Worm (Caenorhabditis elegans) whole organism, mixed stage, embryonic: ENCODE results near the gene C06E4.2.

ENCODE experiments used
- bed-3 ChIP-seq: fragments of 200-800 bp; sonication (Bioruptor generic); optimal IDR thresholded peaks from 3 replicates; lab custom pipeline; 2018; ENCODE audit warnings: mild to moderate bottlenecking, missing genetic modification characterization, moderate library complexity, missing compliant biosample characterization
- blmp-1 ChIP-seq: fragments of 150-350 bp; optimal IDR thresholded peaks from 2 replicates; lab custom pipeline; 2014; ENCODE audit warnings: missing biosample characterization, missing genetic modification characterization
- ceh-39 ChIP-seq: fragments of 150-350 bp; optimal IDR thresholded peaks from 2 replicates; lab custom pipeline; 2014; ENCODE audit warnings: missing biosample characterization, missing genetic modification characterization
- ceh-43 ChIP-seq: fragments of 200-800 bp; sonication (Bioruptor generic); optimal IDR thresholded peaks from 2 replicates; lab custom pipeline; 2018; ENCODE audit warnings: mild to moderate bottlenecking, missing genetic modification characterization, moderate library complexity, missing compliant biosample characterization
- ceh-83 ChIP-seq: fragments of 200-800 bp; sonication (Bioruptor generic); optimal IDR thresholded peaks from 2 replicates; lab custom pipeline; 2018; ENCODE audit warnings: mild to moderate bottlenecking, missing genetic modification characterization, missing compliant biosample characterization
- ces-1 ChIP-seq: fragments of 150-350 bp; optimal IDR thresholded peaks from 2 replicates; lab custom pipeline; 2014; ENCODE audit warnings: missing biosample characterization, missing genetic modification reagents, missing genetic modification characterization
- cnd-1 ChIP-seq: fragments of 200-800 bp; sonication (Bioruptor generic); optimal IDR thresholded peaks from 2 replicates; lab custom pipeline; 2018; ENCODE audit warnings: mild to moderate bottlenecking, missing genetic modification characterization, missing compliant biosample characterization
- drap-1 ChIP-seq: fragments of 200-800 bp; sonication (Bioruptor generic); optimal IDR thresholded peaks from 3 replicates; lab custom pipeline; 2018; ENCODE audit warnings: mild to moderate bottlenecking, missing genetic modification characterization, missing compliant biosample characterization
- elt-1 ChIP-seq: sonication (generic microtip); optimal IDR thresholded peaks from 2 replicates; lab custom pipeline; 2017; ENCODE audit warnings: missing genetic modification characterization, mild to moderate bottlenecking, missing compliant biosample characterization, antibody characterized with exemption, moderate library complexity, borderline replicate concordance; ENCODE audit not compliant: insufficient read depth
- ham-2 ChIP-seq: fragments of 200-800 bp; sonication (Bioruptor generic); optimal IDR thresholded peaks from 2 replicates; lab custom pipeline; 2018; ENCODE audit warnings: mild to moderate bottlenecking, missing genetic modification characterization, missing compliant biosample characterization
- hlh-1 ChIP-seq: fragments of 150-350 bp; optimal IDR thresholded peaks from 2 replicates; lab custom pipeline; 2014; ENCODE audit warnings: missing biosample characterization, missing genetic modification reagents, missing genetic modification characterization
- lin-13 ChIP-seq: fragments of 150-350 bp; optimal IDR thresholded peaks from 2 replicates; lab custom pipeline; 2014; ENCODE audit warnings: missing biosample characterization, missing genetic modification characterization
- lin-32 ChIP-seq: fragments of 200-800 bp; sonication (Bioruptor generic); optimal IDR thresholded peaks from 2 replicates; lab custom pipeline; 2018; ENCODE audit warnings: mild to moderate bottlenecking, missing genetic modification characterization, missing compliant biosample characterization
- lsy-2 ChIP-seq: fragments of 150-350 bp; optimal IDR thresholded peaks from 2 replicates; lab custom pipeline; 2014; ENCODE audit warnings: missing biosample characterization, missing genetic modification characterization
- mab-5 ChIP-seq: fragments of 150-350 bp; optimal IDR thresholded peaks from 2 replicates; lab custom pipeline; 2014; ENCODE audit warnings: missing biosample characterization, missing genetic modification characterization
- mep-1 ChIP-seq: fragments of 150-350 bp; optimal IDR thresholded peaks from 2 replicates; lab custom pipeline; 2017; ENCODE audit warnings: missing biosample characterization, missing genetic modification reagents, missing genetic modification characterization, inconsistent platforms
- nhr-2 ChIP-seq: fragments of 150-350 bp; optimal IDR thresholded peaks from 2 replicates; lab custom pipeline; 2014; ENCODE audit warnings: missing biosample characterization, missing genetic modification characterization
- nhr-28 ChIP-seq: fragments of 150-350 bp; optimal IDR thresholded peaks from 2 replicates; lab custom pipeline; 2014; ENCODE audit warnings: missing biosample characterization, missing genetic modification characterization
- nhr-76 ChIP-seq: sonication (generic microtip); optimal IDR thresholded peaks from 2 replicates; lab custom pipeline; 2017; ENCODE audit warnings: missing biosample characterization, missing genetic modification characterization
- pha-4 ChIP-seq: fragments of 150-350 bp; optimal IDR thresholded peaks from 2 replicates; lab custom pipeline; 2018; ENCODE audit warnings: missing biosample characterization, missing genetic modification reagents, missing genetic modification characterization
- sem-2 ChIP-seq: fragments of 200-800 bp; sonication (Bioruptor generic); optimal IDR thresholded peaks from 2 replicates; lab custom pipeline; 2018; ENCODE audit warnings: mild to moderate bottlenecking, missing genetic modification characterization, missing compliant biosample characterization
- snpc-4 ChIP-seq: fragments of 150-350 bp; optimal IDR thresholded peaks from 2 replicates; lab custom pipeline; 2014; ENCODE audit warnings: missing biosample characterization, missing genetic modification characterization
- sptf-1 ChIP-seq: sonication (generic microtip); optimal IDR thresholded peaks from 2 replicates; lab custom pipeline; 2017; ENCODE audit warnings: mild to moderate bottlenecking, missing genetic modification characterization, moderate library complexity, missing compliant biosample characterization
- tbx-8 ChIP-seq: fragments of 200-800 bp; sonication (Bioruptor generic); optimal IDR thresholded peaks from 2 replicates; lab custom pipeline; 2018; ENCODE audit warnings: mild to moderate bottlenecking, missing genetic modification characterization, moderate library complexity, missing compliant biosample characterization
- unc-120 ChIP-seq: sonication (generic microtip); optimal IDR thresholded peaks from 2 replicates; lab custom pipeline; 2017; ENCODE audit warnings: missing genetic modification characterization, missing compliant biosample characterization; ENCODE audit not compliant: poor library complexity, severe bottlenecking
- unc-39 ChIP-seq: fragments of 150-350 bp; optimal IDR thresholded peaks from 2 replicates; lab custom pipeline; 2014; ENCODE audit warnings: missing biosample characterization, missing genetic modification characterization
- unc-62 ChIP-seq: fragments of 150-350 bp; optimal IDR thresholded peaks from 2 replicates; lab custom pipeline; 2014; ENCODE audit warnings: missing biosample characterization, missing genetic modification reagents, missing genetic modification characterization
- zip-8 ChIP-seq: fragments of 150-350 bp; optimal IDR thresholded peaks from 2 replicates; lab custom pipeline; 2014; ENCODE audit warnings: missing biosample characterization, missing genetic modification characterization

The C06E4.2 gene

ce11 chrIV:7237668-7238214 is 39.0 kb upstream of the C06E4.2 start, which contains the start of gene elo-3:
Gene elo-3, plus strand, starts transcription at chrIV:7237718.
- no peak for TF ChIP-seq tbx-8 (GFP tag; lab: Kevin White, UChicago)
- TF ChIP-seq unc-120 (tag; lab: Kevin White, UChicago): no peak
- TF ChIP-seq nhr-28 (tag; lab: Kevin White, UChicago): no peak
- no peak for TF ChIP-seq unc-39
- no peak for TF ChIP-seq nhr-2 (tag; lab: Kevin White, UChicago)
- TF ChIP-seq mep-1: no peak
- TF ChIP-seq sptf-1: no peak
- no peak for TF ChIP-seq ceh-39
- TF ChIP-seq ceh-83: no peak
- no peak for TF ChIP-seq ham-2 (GFP tag; lab: Kevin White, UChicago)
- TF ChIP-seq hlh-1 (tag; lab: Kevin White, UChicago): no peak
- TF ChIP-seq cnd-1 (tag; lab: Kevin White, UChicago): no peak
- TF ChIP-seq elt-1 (tag; lab: Kevin White, UChicago): no peak
- TF ChIP-seq lin-32 (GFP tag; lab: Kevin White, UChicago): no peak
- TF ChIP-seq bed-3 (GFP tag; lab: Kevin White, UChicago): no peak
- TF ChIP-seq drap-1 (GFP tag; lab: Kevin White, UChicago): no peak
- TF ChIP-seq sem-2 (GFP tag; lab: Kevin White, UChicago): no peak
- TF ChIP-seq nhr-76 (tag; lab: Kevin White, UChicago): no peak

- TF ChIP-seq nhr-28 (tag; lab: Kevin White, UChicago) (no peak), ceh-83 (peak; percentile 36)
- TF ChIP-seq, all 35 proteins: peak for 1
These were observed 36.2 kb upstream of the C06E4.2 start for ce11 chrIV:7240564-7240963.

ce11 chrIV:7242220-7242789 is 34.5 kb upstream of the C06E4.2 start, which contains the start of gene gstk-2:
Gene gstk-2, minus strand, starts transcription at chrIV:7242270.
- TF ChIP-seq hlh-1 (tag; lab: Kevin White, UChicago) (peak; percentile 35), mab-5 (tag; lab: Kevin White, UChicago) (no peak)
- TF ChIP-seq, all 35 proteins: peak for 1

ce11 chrIV:7243913-7244312 is 32.8 kb upstream of the C06E4.2 start, which contains the start of gene afmd-1:
Gene afmd-1, plus strand, starts transcription at chrIV:7244228.
- TF ChIP-seq nhr-76 (tag; lab: Kevin White, UChicago): no peak
- no peak for TF ChIP-seq ham-2 (GFP tag; lab: Kevin White, UChicago)
- no peak for TF ChIP-seq lin-32 (GFP tag; lab: Kevin White, UChicago)
- TF ChIP-seq unc-62 (GFP tag; lab: Kevin White, UChicago): no peak
- TF ChIP-seq lsy-2 (tag; lab: Kevin White, UChicago): no peak
- TF ChIP-seq ces-1 (GFP tag; lab: Kevin White, UChicago): no peak
- no peak for TF ChIP-seq mep-1
- no peak for TF ChIP-seq sptf-1
- no peak for TF ChIP-seq sem-2 (GFP tag; lab: Kevin White, UChicago)
- no peak for TF ChIP-seq pha-4 (tag; lab: Kevin White, UChicago)
- TF ChIP-seq zip-8 (tag; lab: Kevin White, UChicago): no peak
- TF ChIP-seq ceh-83: no peak
- no peak for TF ChIP-seq snpc-4 (tag; lab: Kevin White, UChicago)
- TF ChIP-seq elt-1 (tag; lab: Kevin White, UChicago): no peak

- TF ChIP-seq unc-62 (GFP tag; lab: Kevin White, UChicago) (no peak), lin-13 (tag; lab: Kevin White, UChicago) (no peak), cnd-1 (tag; lab: Kevin White, UChicago) (no peak), ceh-43 (GFP tag; lab: Kevin White, UChicago) (no peak), lin-32 (GFP tag; lab: Kevin White, UChicago) (no peak), blmp-1 (no peak), ceh-83 (no peak), unc-39 (no peak), pha-4 (tag; lab: Kevin White, UChicago) (no peak), zip-8 (tag; lab: Kevin White, UChicago) (no peak)
These were observed 31.2 kb upstream of the C06E4.2 start for ce11 chrIV:7245592-7245991.
